Worm (Caenorhabditis elegans) whole organism, mixed stage, embryonic: ENCODE data around the gene gas-1.

Experiments
- blmp-1 ChIP-seq: fragments of 150-350 bp; optimal IDR thresholded peaks from 2 replicates; lab custom pipeline; 2014; ENCODE audit warnings: missing biosample characterization, missing genetic modification characterization
- ceh-83 ChIP-seq: fragments of 200-800 bp; sonication (Bioruptor generic); optimal IDR thresholded peaks from 2 replicates; lab custom pipeline; 2018; ENCODE audit warnings: mild to moderate bottlenecking, missing genetic modification characterization, missing compliant biosample characterization
- elt-1 ChIP-seq: sonication (generic microtip); optimal IDR thresholded peaks from 2 replicates; lab custom pipeline; 2017; ENCODE audit warnings: missing genetic modification characterization, mild to moderate bottlenecking, missing compliant biosample characterization, antibody characterized with exemption, moderate library complexity, borderline replicate concordance; ENCODE audit not compliant: insufficient read depth
- nhr-12 ChIP-seq: fragments of 150-350 bp; optimal IDR thresholded peaks from 2 replicates; lab custom pipeline; 2014; ENCODE audit warnings: missing biosample characterization, missing genetic modification characterization
- nhr-28 ChIP-seq: fragments of 150-350 bp; optimal IDR thresholded peaks from 2 replicates; lab custom pipeline; 2014; ENCODE audit warnings: missing biosample characterization, missing genetic modification characterization
- sptf-1 ChIP-seq: sonication (generic microtip); optimal IDR thresholded peaks from 2 replicates; lab custom pipeline; 2017; ENCODE audit warnings: mild to moderate bottlenecking, missing genetic modification characterization, moderate library complexity, missing compliant biosample characterization
- unc-62 ChIP-seq: fragments of 150-350 bp; optimal IDR thresholded peaks from 2 replicates; lab custom pipeline; 2014; ENCODE audit warnings: missing biosample characterization, missing genetic modification reagents, missing genetic modification characterization
- ztf-11 ChIP-seq: fragments of 150-350 bp; optimal IDR thresholded peaks from 2 replicates; lab custom pipeline; 2014; ENCODE audit warnings: missing biosample characterization, missing genetic modification characterization

- TF ChIP-seq nhr-12 = no peak
- TF ChIP-seq unc-62 = no peak
- no peak for TF ChIP-seq elt-1 (tag; lab: Kevin White, UChicago)
- TF ChIP-seq nhr-28 = no peak
- TF ChIP-seq ztf-11 (tag; lab: Kevin White, UChicago) = no peak
- TF ChIP-seq ceh-83 (GFP tag; lab: Kevin White, UChicago) = no peak
- no peak for TF ChIP-seq sptf-1 (tag; lab: Kevin White, UChicago)
- TF ChIP-seq blmp-1 = no peak
Measured at ce11 chrX:15564338-15564737, 25.9 kb downstream of the gas-1 start.
